Worm (Caenorhabditis elegans): ENCODE measurements around the gene T06E6.10.

T06E6.10 gene

ce11 chrV:15466017-15466416, 48.1 kb downstream of the T06E6.10 start:
- TF ChIP-seq R02D3.7 (tag; optimal IDR thresholded peaks at IDR 0.05) (no peak), aly-2 (tag; optimal IDR thresholded peaks at IDR 0.05) (no peak), nhr-77 (tag; optimal IDR thresholded peaks at IDR 0.05) (no peak), nhr-11 (tag; optimal IDR thresholded peaks at IDR 0.05) (no peak), nhr-237 (tag; optimal IDR thresholded peaks at IDR 0.05) (no peak), Y55F3AM.14 (GFP tag; optimal IDR thresholded peaks at IDR 0.05) (no peak), ama-1 (optimal IDR thresholded peaks at IDR 0.05) (no peak), elt-3 (tag; optimal IDR thresholded peaks at IDR 0.05) (no peak), skn-1 (tag; optimal IDR thresholded peaks at IDR 0.05) (no peak), nhr-21 (tag; optimal IDR thresholded peaks at IDR 0.05) (no peak), sma-3 (GFP tag; optimal IDR thresholded peaks at IDR 0.05) (no peak), alr-1 (tag; optimal IDR thresholded peaks at IDR 0.05) (no peak), mdl-1 (tag; optimal IDR thresholded peaks at IDR 0.05) (no peak), nhr-12 (tag; optimal IDR thresholded peaks at IDR 0.05) (no peak), fos-1 (tag; optimal IDR thresholded peaks at IDR 0.05) (no peak), mbf-1 (tag; optimal IDR thresholded peaks at IDR 0.05) (no peak), lin-39 (tag; optimal IDR thresholded peaks at IDR 0.05) (no peak), nhr-6 (tag; optimal IDR thresholded peaks at IDR 0.05) (no peak), lin-13 (GFP tag; optimal IDR thresholded peaks at IDR 0.05) (no peak)

ce11 chrV:15466719-15467118, 48.8 kb downstream of the T06E6.10 start:
- TF ChIP-seq fos-1 (tag; optimal IDR thresholded peaks at IDR 0.05): no peak
- TF ChIP-seq alr-1 (tag; optimal IDR thresholded peaks at IDR 0.05): no peak
- no peak for TF ChIP-seq unc-55 (GFP tag; optimal IDR thresholded peaks at IDR 0.05)
- TF ChIP-seq ztf-11 (tag; optimal IDR thresholded peaks at IDR 0.05): no peak
- TF ChIP-seq lsy-2 (tag; optimal IDR thresholded peaks at IDR 0.05): no peak
- no peak for TF ChIP-seq aly-2 (tag; optimal IDR thresholded peaks at IDR 0.05)
- TF ChIP-seq Y55F3AM.14 (GFP tag; optimal IDR thresholded peaks at IDR 0.05): no peak
- TF ChIP-seq nhr-77 (tag; optimal IDR thresholded peaks at IDR 0.05): no peak
- TF ChIP-seq ceh-16 (tag; optimal IDR thresholded peaks at IDR 0.05): no peak
- TF ChIP-seq sma-3 (GFP tag; optimal IDR thresholded peaks at IDR 0.05): no peak
- no peak for TF ChIP-seq snpc-4 (tag; optimal IDR thresholded peaks at IDR 0.05)
- no peak for TF ChIP-seq ama-1 (optimal IDR thresholded peaks at IDR 0.05)
- TF ChIP-seq crh-2 (tag; optimal IDR thresholded peaks at IDR 0.05): no peak
- no peak for TF ChIP-seq unc-62 (GFP tag; optimal IDR thresholded peaks at IDR 0.05)
- no peak for TF ChIP-seq ztf-4 (tag; optimal IDR thresholded peaks at IDR 0.05)
- TF ChIP-seq C34F6.9 (tag; optimal IDR thresholded peaks at IDR 0.05): no peak
- no peak for TF ChIP-seq nhr-10 (tag; optimal IDR thresholded peaks at IDR 0.05)
- no peak for TF ChIP-seq nhr-21 (tag; optimal IDR thresholded peaks at IDR 0.05)
- no peak for TF ChIP-seq F13H6.1 (tag; optimal IDR thresholded peaks at IDR 0.05)

All from whole organism, L2 larva.